Fruit fly (Drosophila melanogaster): ENCODE results near the gene CG12480.

dm6 chrX:14212147-14212792, 42.9 kb downstream of the CG12480 start:
- TF ChIP-seq CG8478 (optimal IDR thresholded peaks at IDR 0.05) (no peak), CTCF (optimal IDR thresholded peaks at IDR 0.05) (no peak)

Measured in S2 (cell line).